Fruit fly (Drosophila melanogaster) whole organism, adult: ENCODE data around the gene Tk.

Experiments
- CG11617 ChIP-seq: fragments of 200-800 bp; sonication (Bioruptor generic); optimal IDR thresholded peaks from 2 replicates; lab custom pipeline; 2017; ENCODE audit warnings: mild to moderate bottlenecking, missing biosample characterization, missing genetic modification reagents, missing genetic modification characterization
- CG12768 ChIP-seq: fragments of 200-800 bp; sonication (Bioruptor generic); optimal IDR thresholded peaks from 2 replicates; lab custom pipeline; 2017; ENCODE audit warnings: missing biosample characterization, missing genetic modification characterization, mild to moderate bottlenecking, moderate library complexity, missing genetic modification reagents
- CG14711 ChIP-seq: fragments of 200-800 bp; sonication (Bioruptor generic); optimal IDR thresholded peaks from 2 replicates; lab custom pipeline; 2018; ENCODE audit warnings: missing biosample characterization, mild to moderate bottlenecking, missing genetic modification characterization, moderate library complexity
- CG1620 ChIP-seq: fragments of 200-800 bp; sonication (Bioruptor generic); optimal IDR thresholded peaks from 2 replicates; lab custom pipeline; 2016; ENCODE audit warnings: missing biosample characterization, missing genetic modification characterization
- CG33017 ChIP-seq: fragments of 200-800 bp; sonication (Bioruptor generic); optimal IDR thresholded peaks from 2 replicates; lab custom pipeline; 2018; ENCODE audit warnings: missing biosample characterization, mild to moderate bottlenecking, missing genetic modification characterization, moderate library complexity
- CG5204 ChIP-seq: fragments of 200-800 bp; sonication (Bioruptor generic); optimal IDR thresholded peaks from 2 replicates; lab custom pipeline; 2016; ENCODE audit warnings: missing biosample characterization, missing genetic modification characterization
- CG7045 ChIP-seq: fragments of 200-800 bp; sonication (Bioruptor generic); optimal IDR thresholded peaks from 2 replicates; lab custom pipeline; 2017; ENCODE audit warnings: missing biosample characterization, mild to moderate bottlenecking, missing genetic modification characterization
- CG7101 ChIP-seq: fragments of 200-800 bp; sonication (Bioruptor generic); optimal IDR thresholded peaks from 2 replicates; lab custom pipeline; 2018; ENCODE audit warnings: missing biosample characterization, mild to moderate bottlenecking, missing genetic modification characterization, moderate library complexity
- Clk ChIP-seq: fragments of 200-800 bp; sonication (Bioruptor generic); optimal IDR thresholded peaks from 2 replicates; lab custom pipeline; 2017; ENCODE audit warnings: missing biosample characterization, missing genetic modification characterization
- Crg-1 ChIP-seq: fragments of 200-800 bp; sonication (Bioruptor generic); optimal IDR thresholded peaks from 2 replicates; lab custom pipeline; 2016; ENCODE audit warnings: missing biosample characterization, missing genetic modification characterization
- Hr96 ChIP-seq: fragments of 200-800 bp; sonication (Bioruptor generic); optimal IDR thresholded peaks from 2 replicates; lab custom pipeline; 2016; ENCODE audit warnings: missing biosample characterization, missing genetic modification characterization
- Mnt ChIP-seq: fragments of 200-800 bp; sonication (Bioruptor generic); optimal IDR thresholded peaks from 2 replicates; lab custom pipeline; 2016; ENCODE audit warnings: missing biosample characterization, mild to moderate bottlenecking, missing genetic modification characterization
- bab1 ChIP-seq: fragments of 200-800 bp; sonication (Bioruptor generic); optimal IDR thresholded peaks from 3 replicates; lab custom pipeline; 2019; ENCODE audit warnings: missing biosample characterization, mild to moderate bottlenecking, missing genetic modification characterization, moderate library complexity
- cic ChIP-seq: fragments of 200-800 bp; sonication (Bioruptor generic); optimal IDR thresholded peaks from 2 replicates; lab custom pipeline; 2017; ENCODE audit warnings: missing biosample characterization, mild to moderate bottlenecking, missing genetic modification characterization, moderate library complexity
- cnc ChIP-seq, 2 experiments: fragments of >200 bp; optimal IDR thresholded peaks; 2 replicates each; lab custom pipeline; 2017
- kay ChIP-seq: fragments of 200-800 bp; sonication (Bioruptor generic); peaks from one replicate; lab custom pipeline; 2016; ENCODE audit warnings: missing biosample characterization, missing genetic modification characterization, borderline replicate concordance
- ovo ChIP-seq: fragments of 200-800 bp; sonication (Bioruptor generic); optimal IDR thresholded peaks from 2 replicates; lab custom pipeline; 2016; ENCODE audit warnings: missing biosample characterization, missing genetic modification characterization
- pad ChIP-seq: fragments of 200-800 bp; sonication (Bioruptor generic); optimal IDR thresholded peaks from 3 replicates; lab custom pipeline; 2017; ENCODE audit warnings: missing biosample characterization, missing genetic modification characterization, mild to moderate bottlenecking, moderate library complexity, missing genetic modification reagents
- tj ChIP-seq: fragments of 200-800 bp; sonication (Bioruptor generic); optimal IDR thresholded peaks from 3 replicates; lab custom pipeline; 2017; ENCODE audit warnings: missing biosample characterization, mild to moderate bottlenecking, missing genetic modification characterization, moderate library complexity
- toe ChIP-seq: fragments of 200-800 bp; sonication (Bioruptor generic); optimal IDR thresholded peaks from 2 replicates; lab custom pipeline; 2016; ENCODE audit warnings: missing biosample characterization, missing genetic modification characterization

Tk gene

DNA sequence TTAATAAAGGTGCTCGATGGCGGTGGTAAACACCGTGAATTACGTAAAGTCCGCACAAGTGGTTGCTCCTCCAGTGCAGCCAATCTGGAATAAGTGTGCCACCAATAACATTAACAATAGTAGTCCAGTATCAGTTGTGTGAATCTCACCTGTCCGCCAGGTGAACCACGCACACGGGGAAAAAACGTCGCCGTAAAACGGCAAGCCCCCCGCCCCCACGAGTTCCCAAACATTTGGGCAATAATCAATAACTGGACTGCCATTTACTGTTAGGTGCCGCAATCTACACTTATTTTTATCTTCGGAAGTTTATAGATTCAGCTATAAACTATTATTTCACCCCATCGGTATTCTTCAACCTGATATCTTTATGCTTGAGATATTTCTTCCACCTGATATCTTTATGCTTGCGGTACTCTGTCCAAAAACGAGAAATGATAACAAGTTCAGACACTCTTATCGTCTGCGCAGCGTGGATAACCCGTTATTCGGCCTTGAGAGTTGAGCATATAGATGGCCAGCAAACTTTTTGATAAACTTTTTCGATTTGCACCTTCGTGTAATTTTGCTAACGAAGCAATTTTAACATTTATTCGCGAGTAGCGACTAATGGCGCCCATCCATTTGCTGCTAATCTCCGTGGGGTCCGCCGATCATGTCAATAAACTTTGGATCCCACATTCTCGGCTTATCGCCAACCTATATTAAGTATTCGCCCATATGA, 37.1 kb downstream of the Tk start:
- no peak for TF ChIP-seq CG7045 (GFP tag; lab: Kevin White, UChicago)
- TF ChIP-seq Hr96 (GFP tag; lab: Kevin White, UChicago) = no peak
- TF ChIP-seq cnc (optimal IDR thresholded peaks at IDR 0.05; lab: Kevin White, UChicago) = no peak
- TF ChIP-seq ovo (GFP tag; lab: Kevin White, UChicago) = peak; percentile 83
- TF ChIP-seq CG14711 (tag; lab: Kevin White, UChicago) = no peak
- TF ChIP-seq CG7101 (tag; lab: Kevin White, UChicago) = no peak
- no peak for TF ChIP-seq CG11617 (GFP tag; lab: Kevin White, UChicago)
- TF ChIP-seq Clk (GFP tag; lab: Kevin White, UChicago) = no peak
- TF ChIP-seq CG33017 (tag; lab: Kevin White, UChicago) = no peak
- no peak for TF ChIP-seq Crg-1 (GFP tag; lab: Kevin White, UChicago)
- TF ChIP-seq CG1620 (GFP tag; lab: Kevin White, UChicago) = no peak
- TF ChIP-seq pad (GFP tag; lab: Kevin White, UChicago) = no peak
- TF ChIP-seq toe (GFP tag; lab: Kevin White, UChicago) = no peak
- no peak for TF ChIP-seq bab1 (GFP tag; lab: Kevin White, UChicago)
- peak; percentile 28 for TF ChIP-seq CG12768 (GFP tag; lab: Kevin White, UChicago)
- peak; percentile 8 for TF ChIP-seq Mnt
- TF ChIP-seq cic (GFP tag; lab: Kevin White, UChicago) = peak; percentile 52
- no peak for TF ChIP-seq CG5204 (GFP tag; lab: Kevin White, UChicago)
- peak; percentile 69 for TF ChIP-seq tj (GFP tag; lab: Kevin White, UChicago)
- no peak for TF ChIP-seq kay (GFP tag; lab: Kevin White, UChicago)

DNA sequence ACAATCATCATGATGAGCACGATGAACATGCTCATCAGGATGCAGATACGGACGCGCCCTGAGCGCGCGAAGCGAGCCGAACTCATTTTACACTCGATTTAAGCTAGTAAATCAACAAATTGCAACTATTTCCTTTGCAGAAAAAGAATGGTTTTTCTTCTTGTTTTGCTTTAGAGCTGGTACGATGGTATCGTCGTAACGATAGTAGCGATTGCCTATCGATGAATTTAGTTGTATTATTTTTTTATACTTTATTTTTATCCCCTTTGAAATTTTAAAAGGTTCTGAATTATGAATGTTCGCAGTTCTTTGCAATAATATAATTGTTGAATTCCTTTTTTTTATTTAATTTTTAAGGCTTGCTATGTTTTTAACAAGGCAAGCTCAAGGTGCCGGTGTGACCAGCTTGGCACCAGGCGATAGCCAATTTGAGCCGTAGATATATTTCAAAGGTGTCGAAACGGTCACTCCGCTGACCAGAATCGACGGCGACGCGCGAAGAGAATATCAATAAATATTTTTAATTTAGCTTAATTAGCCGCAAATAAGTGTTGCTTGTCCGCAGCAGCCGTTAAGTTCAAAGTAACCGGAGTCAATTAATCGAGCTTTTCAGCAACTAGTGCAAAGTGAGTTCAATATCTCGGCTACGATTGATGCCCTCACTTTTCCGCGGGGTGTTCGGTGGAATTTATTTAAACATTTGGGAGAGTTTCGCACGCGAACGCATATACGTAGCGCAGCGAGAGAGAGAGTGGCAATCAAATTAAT, 37.8 kb downstream of the Tk start, which contains the start of the genes CG12213 and GC1:
Gene CG12213 (minus strand): TSS at position 430 of the 768 bp plus-strand sequence.
Gene GC1 (plus strand): TSS at position 447 of the 768 bp plus-strand sequence.
- TF ChIP-seq cic (GFP tag; lab: Kevin White, UChicago) = no peak
- no peak for TF ChIP-seq cnc (optimal IDR thresholded peaks at IDR 0.05; lab: Kevin White, UChicago)
- TF ChIP-seq Mnt = peak; percentile 24
- TF ChIP-seq Clk (GFP tag; lab: Kevin White, UChicago) = no peak
- TF ChIP-seq CG14711 (tag; lab: Kevin White, UChicago) = peak; percentile 30
- TF ChIP-seq CG33017 (tag; lab: Kevin White, UChicago) = no peak
- TF ChIP-seq bab1 (GFP tag; lab: Kevin White, UChicago) = peak; percentile 56
- peak; percentile 62 for TF ChIP-seq toe (GFP tag; lab: Kevin White, UChicago)
- no peak for TF ChIP-seq tj (GFP tag; lab: Kevin White, UChicago)
- TF ChIP-seq pad (GFP tag; lab: Kevin White, UChicago) = no peak
- TF ChIP-seq Crg-1 (GFP tag; lab: Kevin White, UChicago) = no peak
- no peak for TF ChIP-seq CG7045 (GFP tag; lab: Kevin White, UChicago)
- peak; percentile 53 for TF ChIP-seq CG5204 (GFP tag; lab: Kevin White, UChicago)
- TF ChIP-seq CG11617 (GFP tag; lab: Kevin White, UChicago) = peak; percentile 46
- no peak for TF ChIP-seq kay (GFP tag; lab: Kevin White, UChicago)
- peak; percentile 7 for TF ChIP-seq Hr96 (GFP tag; lab: Kevin White, UChicago)
- no peak for TF ChIP-seq CG12768 (GFP tag; lab: Kevin White, UChicago)
- TF ChIP-seq CG7101 (tag; lab: Kevin White, UChicago) = peak; percentile 39
- TF ChIP-seq CG1620 (GFP tag; lab: Kevin White, UChicago) = peak; percentile 32
- TF ChIP-seq ovo (GFP tag; lab: Kevin White, UChicago) = no peak

DNA sequence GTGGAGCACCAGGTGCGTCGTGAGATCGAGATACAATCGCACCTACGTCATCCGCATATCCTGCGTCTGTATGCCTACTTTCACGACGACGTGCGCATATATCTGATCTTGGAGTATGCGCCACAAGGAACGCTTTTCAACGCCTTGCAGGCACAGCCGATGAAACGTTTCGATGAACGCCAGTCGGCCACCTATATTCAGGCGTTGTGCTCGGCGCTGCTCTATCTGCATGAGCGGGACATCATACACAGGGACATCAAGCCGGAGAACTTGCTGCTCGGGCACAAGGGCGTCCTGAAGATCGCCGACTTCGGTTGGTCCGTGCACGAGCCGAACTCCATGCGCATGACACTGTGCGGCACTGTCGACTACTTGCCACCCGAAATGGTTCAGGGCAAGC, 41.3 kb downstream of the Tk start:
- TF ChIP-seq bab1 (GFP tag; lab: Kevin White, UChicago) (no peak), CG7045 (GFP tag; lab: Kevin White, UChicago) (no peak), cic (GFP tag; lab: Kevin White, UChicago) (no peak), CG7101 (tag; lab: Kevin White, UChicago) (no peak), tj (GFP tag; lab: Kevin White, UChicago) (no peak)

DNA sequence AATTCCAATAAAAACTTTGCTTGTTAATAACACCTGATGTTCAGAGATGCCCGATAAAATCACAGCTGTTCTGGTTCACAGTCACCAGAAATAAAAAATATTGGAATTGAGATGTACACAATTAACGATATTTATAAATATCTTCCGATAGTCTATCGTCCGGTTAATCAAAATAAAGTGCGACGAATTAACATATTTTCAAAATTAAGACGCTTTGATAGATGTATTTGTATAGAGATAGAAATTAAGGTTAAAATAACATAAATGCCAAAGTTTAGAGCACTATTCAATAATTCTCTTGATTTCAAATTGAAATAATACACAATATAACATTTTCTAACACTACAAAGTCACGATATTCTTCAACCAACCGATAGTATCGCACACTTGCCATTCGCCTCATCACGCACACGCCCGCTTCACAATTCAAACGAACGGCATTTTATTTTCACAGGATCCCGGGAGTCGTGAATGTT, 42.5 kb downstream of the Tk start, which contains the start of the genes CG3281 and aurA:
Gene CG3281 (minus strand): TSS at position 67 of the 476 bp plus-strand sequence.
Gene aurA (plus strand): TSS at position 386 of the 476 bp plus-strand sequence.
- TF ChIP-seq Crg-1 (GFP tag; lab: Kevin White, UChicago) (peak; percentile 81), Clk (GFP tag; lab: Kevin White, UChicago) (peak; percentile 80), toe (GFP tag; lab: Kevin White, UChicago) (peak; percentile 94), CG5204 (GFP tag; lab: Kevin White, UChicago) (peak; percentile 90), CG11617 (GFP tag; lab: Kevin White, UChicago) (peak; percentile 81), kay (GFP tag; lab: Kevin White, UChicago) (no peak), cic (GFP tag; lab: Kevin White, UChicago) (peak; percentile 7), pad (GFP tag; lab: Kevin White, UChicago) (peak; percentile 72), tj (GFP tag; lab: Kevin White, UChicago) (peak; percentile 47), CG1620 (GFP tag; lab: Kevin White, UChicago) (peak; percentile 93), CG14711 (tag; lab: Kevin White, UChicago) (peak; percentile 69), CG12768 (GFP tag; lab: Kevin White, UChicago) (peak; percentile 60), Mnt (peak; percentile 58), cnc (optimal IDR thresholded peaks at IDR 0.05; lab: Kevin White, UChicago) (no peak), CG33017 (tag; lab: Kevin White, UChicago) (peak; percentile 48), Hr96 (GFP tag; lab: Kevin White, UChicago) (peak; percentile 83), CG7045 (GFP tag; lab: Kevin White, UChicago) (peak; percentile 54), CG7101 (tag; lab: Kevin White, UChicago) (peak; percentile 80), ovo (GFP tag; lab: Kevin White, UChicago) (peak; percentile 86), bab1 (GFP tag; lab: Kevin White, UChicago) (peak; percentile 91)
